Worm (Caenorhabditis elegans) whole organism, late embryonic: Measurements from ENCODE around the gene F54C8.1.
A peak's percentile ranks its signal among the peaks of the same experiment; 100 is the strongest.

ENCODE experiments used
- C08G9.2 ChIP-seq: sonication (generic microtip); optimal IDR thresholded peaks from 2 replicates; lab custom pipeline; 2016; ENCODE audit warnings: mild to moderate bottlenecking, missing genetic modification characterization, moderate library complexity, missing compliant biosample characterization
- F13H6.1 ChIP-seq: sonication (generic microtip); optimal IDR thresholded peaks from 2 replicates; lab custom pipeline; 2016; ENCODE audit warnings: missing genetic modification characterization, missing compliant biosample characterization
- Y22D7AL.16 ChIP-seq: sonication (generic microtip); optimal IDR thresholded peaks from 2 replicates; lab custom pipeline; 2016; ENCODE audit warnings: missing genetic modification characterization, missing compliant biosample characterization
- ama-1 ChIP-seq: fragments of 150-350 bp; optimal IDR thresholded peaks from 2 replicates; lab custom pipeline; 2014
- ceh-14 ChIP-seq: sonication (generic microtip); optimal IDR thresholded peaks from 2 replicates; lab custom pipeline; 2016; ENCODE audit warnings: missing genotype, missing genetic modification characterization, missing compliant biosample characterization
- ceh-18 ChIP-seq: sonication (generic microtip); optimal IDR thresholded peaks from 2 replicates; lab custom pipeline; 2016; ENCODE audit warnings: missing genetic modification characterization, missing compliant biosample characterization
- ceh-2 ChIP-seq: sonication (generic microtip); optimal IDR thresholded peaks from 2 replicates; lab custom pipeline; 2016; ENCODE audit warnings: missing genotype, missing genetic modification characterization, missing compliant biosample characterization
- ceh-31 ChIP-seq: sonication (generic microtip); optimal IDR thresholded peaks from 2 replicates; lab custom pipeline; 2016; ENCODE audit warnings: missing genetic modification characterization, missing compliant biosample characterization
- ceh-34 ChIP-seq: sonication (generic microtip); optimal IDR thresholded peaks from 2 replicates; lab custom pipeline; 2016; ENCODE audit warnings: mild to moderate bottlenecking, missing genetic modification characterization, missing compliant biosample characterization
- ceh-9 ChIP-seq: sonication (generic microtip); optimal IDR thresholded peaks from 2 replicates; lab custom pipeline; 2016; ENCODE audit warnings: mild to moderate bottlenecking, missing genetic modification characterization, inconsistent platforms, missing compliant biosample characterization
- dve-1 ChIP-seq: sonication (generic microtip); optimal IDR thresholded peaks from 2 replicates; lab custom pipeline; 2017; ENCODE audit warnings: antibody characterized with exemption, mild to moderate bottlenecking, missing genetic modification characterization, missing compliant biosample characterization
- elt-2 ChIP-seq: sonication (generic microtip); optimal IDR thresholded peaks from 2 replicates; lab custom pipeline; 2016; ENCODE audit warnings: missing genetic modification reagents, missing genetic modification characterization, missing compliant biosample characterization
- elt-4 ChIP-seq: sonication (generic microtip); optimal IDR thresholded peaks from 2 replicates; lab custom pipeline; 2016; ENCODE audit warnings: missing genetic modification characterization, missing compliant biosample characterization
- ets-4 ChIP-seq: sonication (generic microtip); optimal IDR thresholded peaks from 2 replicates; lab custom pipeline; 2016; ENCODE audit warnings: missing genetic modification characterization, missing compliant biosample characterization
- eyg-1 ChIP-seq: sonication (generic microtip); optimal IDR thresholded peaks from 2 replicates; lab custom pipeline; 2016; ENCODE audit warnings: missing genotype, missing genetic modification characterization, missing compliant biosample characterization
- fkh-6 ChIP-seq: sonication (generic microtip); optimal IDR thresholded peaks from 2 replicates; lab custom pipeline; 2016; ENCODE audit warnings: missing genetic modification characterization, missing compliant biosample characterization
- gmeb-2 ChIP-seq: sonication (generic microtip); optimal IDR thresholded peaks from 2 replicates; lab custom pipeline; 2016; ENCODE audit warnings: missing genetic modification characterization, inconsistent platforms, missing compliant biosample characterization
- hlh-15 ChIP-seq: sonication (generic microtip); optimal IDR thresholded peaks from 2 replicates; lab custom pipeline; 2016; ENCODE audit warnings: missing genetic modification characterization, missing compliant biosample characterization
- hlh-6 ChIP-seq: sonication (generic microtip); optimal IDR thresholded peaks from 2 replicates; lab custom pipeline; 2016; ENCODE audit warnings: missing genotype, missing genetic modification characterization, missing compliant biosample characterization
- hlh-8 ChIP-seq: sonication (generic microtip); optimal IDR thresholded peaks from 2 replicates; lab custom pipeline; 2016; ENCODE audit warnings: missing genotype, missing genetic modification characterization, missing compliant biosample characterization
- madf-2 ChIP-seq: sonication (generic microtip); optimal IDR thresholded peaks from 2 replicates; lab custom pipeline; 2017; ENCODE audit warnings: missing genetic modification characterization, missing compliant biosample characterization
- mec-3 ChIP-seq: sonication (generic microtip); optimal IDR thresholded peaks from 2 replicates; lab custom pipeline; 2016; ENCODE audit warnings: borderline replicate concordance, missing genetic modification characterization, missing compliant biosample characterization
- nfya-1 ChIP-seq: sonication (generic microtip); optimal IDR thresholded peaks from 2 replicates; lab custom pipeline; 2017; ENCODE audit warnings: missing genetic modification characterization, mild to moderate bottlenecking, missing compliant biosample characterization, antibody characterized with exemption, moderate library complexity
- nhr-232 ChIP-seq: sonication (generic microtip); optimal IDR thresholded peaks from 2 replicates; lab custom pipeline; 2016; ENCODE audit warnings: missing genetic modification characterization, missing compliant biosample characterization
- pag-3 ChIP-seq: sonication (generic microtip); optimal IDR thresholded peaks from 2 replicates; lab custom pipeline; 2016; ENCODE audit warnings: missing compliant biosample characterization, missing genetic modification characterization, borderline replicate concordance
- pat-9 ChIP-seq: fragments of 200-800 bp; sonication (Bioruptor generic); optimal IDR thresholded peaks from 2 replicates; lab custom pipeline; 2018; ENCODE audit warnings: mild to moderate bottlenecking, missing genetic modification characterization, moderate library complexity, missing compliant biosample characterization
- pax-1 ChIP-seq: fragments of 150-350 bp; optimal IDR thresholded peaks from 2 replicates; lab custom pipeline; 2014; ENCODE audit warnings: missing biosample characterization, missing genetic modification characterization
- pha-2 ChIP-seq: sonication (generic microtip); optimal IDR thresholded peaks from 2 replicates; lab custom pipeline; 2017; ENCODE audit warnings: mild to moderate bottlenecking, missing genetic modification characterization, missing compliant biosample characterization
- pha-4 ChIP-seq: fragments of 150-350 bp; optimal IDR thresholded peaks from 2 replicates; lab custom pipeline; 2018; ENCODE audit warnings: missing biosample characterization, missing genetic modification reagents, missing genetic modification characterization
- sox-4 ChIP-seq: sonication (generic microtip); optimal IDR thresholded peaks from 2 replicates; lab custom pipeline; 2017; ENCODE audit warnings: mild to moderate bottlenecking, missing genetic modification characterization, inconsistent platforms, missing compliant biosample characterization
- syd-9 ChIP-seq: sonication (generic microtip); optimal IDR thresholded peaks from 2 replicates; lab custom pipeline; 2016; ENCODE audit warnings: mild to moderate bottlenecking, missing genetic modification characterization, moderate library complexity, missing compliant biosample characterization
- tbx-2 ChIP-seq: sonication (generic microtip); optimal IDR thresholded peaks from 2 replicates; lab custom pipeline; 2016; ENCODE audit warnings: missing genetic modification characterization, missing compliant biosample characterization
- tbx-7 ChIP-seq: sonication (generic microtip); optimal IDR thresholded peaks from 2 replicates; lab custom pipeline; 2016; ENCODE audit warnings: missing genotype, missing genetic modification characterization, missing compliant biosample characterization
- ttx-3 ChIP-seq: sonication (generic microtip); optimal IDR thresholded peaks from 2 replicates; lab custom pipeline; 2016; ENCODE audit warnings: missing genetic modification reagents, missing genetic modification characterization, missing compliant biosample characterization
- unc-42 ChIP-seq: sonication (generic microtip); optimal IDR thresholded peaks from 2 replicates; lab custom pipeline; 2016; ENCODE audit warnings: missing genotype, missing genetic modification characterization, missing compliant biosample characterization
- unc-55 ChIP-seq: sonication (generic microtip); optimal IDR thresholded peaks from 2 replicates; lab custom pipeline; 2017; ENCODE audit warnings: missing biosample characterization, missing genetic modification reagents, missing genetic modification characterization

Gene F54C8.1

ce11 chrIII:9476564-9476963 lies 37.1 kb downstream of the F54C8.1 start:
- TF ChIP-seq gmeb-2 (tag; lab: Kevin White, UChicago), result no peak
- no peak for TF ChIP-seq sox-4 (tag; lab: Kevin White, UChicago)
- TF ChIP-seq pag-3 (tag; lab: Kevin White, UChicago), result no peak
- TF ChIP-seq ceh-14, result no peak
- TF ChIP-seq hlh-6 (tag; lab: Kevin White, UChicago), result no peak
- TF ChIP-seq nhr-232, result no peak
- TF ChIP-seq pha-4 (tag; lab: Kevin White, UChicago), result no peak
- no peak for TF ChIP-seq syd-9 (tag; lab: Kevin White, UChicago)
- no peak for TF ChIP-seq nfya-1 (tag; lab: Kevin White, UChicago)
- no peak for TF ChIP-seq mec-3
- no peak for TF ChIP-seq ets-4
- no peak for TF ChIP-seq unc-55 (GFP tag; lab: Kevin White, UChicago)
- TF ChIP-seq ceh-2 (tag; lab: Kevin White, UChicago), result no peak
- no peak for TF ChIP-seq Y22D7AL.16
- TF ChIP-seq ceh-31 (tag; lab: Kevin White, UChicago), result no peak

- no peak for TF ChIP-seq elt-4 (tag; lab: Kevin White, UChicago)
Measured at ce11 chrIII:9482423-9482993, 43.0 kb downstream of the F54C8.1 start.

DNA sequence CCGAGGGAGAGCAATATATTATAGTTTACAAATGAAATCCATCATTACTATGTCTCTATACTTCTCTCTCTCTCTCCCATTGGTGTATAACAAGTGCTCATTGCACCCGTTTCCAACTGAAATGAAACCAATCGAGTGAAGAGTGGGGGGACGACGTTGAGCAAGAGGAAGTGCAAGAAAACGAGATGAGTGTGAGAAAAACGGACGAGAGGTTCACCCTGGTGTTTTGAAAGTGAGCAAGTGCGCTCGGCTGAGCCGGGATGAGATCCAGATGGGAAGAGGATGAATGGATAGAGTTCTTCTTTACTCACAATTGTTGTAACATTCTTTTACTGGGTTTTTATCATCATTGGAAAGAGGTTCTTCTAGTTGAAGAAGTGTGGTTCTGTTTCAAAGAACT lies 44.2 kb downstream of the F54C8.1 start:
- peak; percentile 56 for TF ChIP-seq ceh-31 (tag; lab: Kevin White, UChicago)
- TF ChIP-seq ama-1 (lab: Kevin White, UChicago), result no peak
- TF ChIP-seq ceh-34 (tag; lab: Kevin White, UChicago), result peak; percentile 32
- TF ChIP-seq madf-2 (tag; lab: Kevin White, UChicago), result no peak
- peak; percentile 59 for TF ChIP-seq nfya-1 (tag; lab: Kevin White, UChicago)
- no peak for TF ChIP-seq pax-1 (tag; lab: Kevin White, UChicago)
- TF ChIP-seq unc-42 (tag; lab: Kevin White, UChicago), result peak; percentile 54
- peak; percentile 80 for TF ChIP-seq hlh-8 (tag; lab: Kevin White, UChicago)

ce11 chrIII:9485373-9485772 lies 45.9 kb downstream of the F54C8.1 start, which contains the start of gene bre-3:
Gene bre-3 (minus strand): TSS chrIII:9485473.
- TF ChIP-seq ceh-9, result no peak
- no peak for TF ChIP-seq hlh-15 (tag; lab: Kevin White, UChicago)
- TF ChIP-seq elt-2 (tag; lab: Kevin White, UChicago), result no peak
- TF ChIP-seq eyg-1 (tag; lab: Kevin White, UChicago), result no peak
- no peak for TF ChIP-seq hlh-6 (tag; lab: Kevin White, UChicago)
- TF ChIP-seq tbx-7 (tag; lab: Kevin White, UChicago), result no peak
- no peak for TF ChIP-seq F13H6.1 (tag; lab: Kevin White, UChicago)
- TF ChIP-seq fkh-6 (tag; lab: Kevin White, UChicago), result no peak
- no peak for TF ChIP-seq dve-1 (tag; lab: Kevin White, UChicago)
- TF ChIP-seq pha-2 (tag; lab: Kevin White, UChicago), result no peak
- TF ChIP-seq pat-9 (tag; lab: Kevin White, UChicago), result no peak
- TF ChIP-seq C08G9.2 (tag; lab: Kevin White, UChicago), result no peak
- TF ChIP-seq ceh-18, result no peak
- TF ChIP-seq ttx-3 (tag; lab: Kevin White, UChicago), result no peak
- no peak for TF ChIP-seq tbx-2 (tag; lab: Kevin White, UChicago)
- TF ChIP-seq sox-4 (tag; lab: Kevin White, UChicago), result no peak
- TF ChIP-seq pag-3 (tag; lab: Kevin White, UChicago), result no peak
